Worm (Caenorhabditis elegans) whole organism, L4 larva: Measurements from ENCODE around the gene D1054.1.
A peak's percentile ranks its signal among the peaks of the same experiment; 100 is the strongest.

ENCODE experiments used
- F37D6.2 ChIP-seq: sonication (generic microtip); optimal IDR thresholded peaks from 2 replicates; lab custom pipeline; 2016; ENCODE audit warnings: mild to moderate bottlenecking, missing genetic modification characterization, missing compliant biosample characterization
- ceh-82 ChIP-seq: sonication (generic microtip); optimal IDR thresholded peaks from 2 replicates; lab custom pipeline; 2017; ENCODE audit warnings: missing biosample characterization, missing genetic modification characterization
- hmg-1.1 ChIP-seq: fragments of 200-800 bp; sonication (Bioruptor generic); IDR thresholded peaks from 2 replicates; pipeline ENCODE4 v1.3.6; 2022; ENCODE audit warnings: missing genetic modification reagents, missing genetic modification characterization, missing compliant biosample characterization
- lin-13 ChIP-seq: fragments of 150-350 bp; optimal IDR thresholded peaks from 2 replicates; lab custom pipeline; 2014; ENCODE audit warnings: missing biosample characterization, missing genetic modification reagents, missing genetic modification characterization
- madf-9 ChIP-seq: fragments of 200-800 bp; sonication (Bioruptor generic); conservative IDR thresholded peaks from 2 replicates; pipeline ENCODE4 v1.3.6; 2022; ENCODE audit warnings: missing genetic modification reagents, missing genetic modification characterization, missing compliant biosample characterization
- mdl-1 ChIP-seq, 2 experiments: fragments of 150-350 bp in 1 of 2; sonication (generic microtip) in 1 of 2; optimal IDR thresholded peaks; 2 replicates each; lab custom pipeline; 2014 to 2017; ENCODE audit warnings: missing biosample characterization in 2 of 2, missing genetic modification characterization in 2 of 2
- nhr-77 ChIP-seq: fragments of 150-350 bp; optimal IDR thresholded peaks from 2 replicates; lab custom pipeline; 2014; ENCODE audit warnings: missing biosample characterization, missing genetic modification characterization
- snpc-4 ChIP-seq: fragments of 150-350 bp; optimal IDR thresholded peaks from 2 replicates; lab custom pipeline; 2014; ENCODE audit warnings: missing biosample characterization, missing genetic modification characterization
- unc-62 ChIP-seq, 3 experiments: fragments of 150-350 bp in 1 of 3; sonication (generic microtip); optimal IDR thresholded peaks in 2 of 3; peaks in 1 of 3; 1 replicate in 1 of 3; 2 replicates in 2 of 3; lab custom pipeline; 2014 to 2017; ENCODE audit warnings: missing biosample characterization in 3 of 3, missing genetic modification characterization in 3 of 3, missing genetic modification reagents in 3 of 3, missing genotype in 1 of 3

ce11 chrV:10729456-10729904, 40.5 kb downstream of the D1054.1 start:
- TF ChIP-seq F37D6.2 (tag; lab: Kevin White, UChicago) (no peak), mdl-1 (tag; optimal IDR thresholded peaks at IDR 0.05; lab: Kevin White, UChicago) (peak; percentile 59 to 75), madf-9 (GFP tag; lab: Robert Waterston, UW) (no peak), unc-62 (GFP tag; optimal IDR thresholded peaks at IDR 0.05 in 1 of 2; lab: Kevin White, UChicago) (peak in 1 of 2 experiments; percentile 86), unc-62 (tag; optimal IDR thresholded peaks at IDR 0.05; lab: Kevin White, UChicago) (no peak), snpc-4 (tag; lab: Kevin White, UChicago) (no peak), ceh-82 (tag; lab: Kevin White, UChicago) (no peak), lin-13 (GFP tag; lab: Kevin White, UChicago) (peak; percentile 27), nhr-77 (tag; lab: Kevin White, UChicago) (peak; percentile 14), hmg-1.1 (GFP tag; lab: Robert Waterston, UW) (0 out of 2 replicates have a peak, but pooled peaks have one; percentile 21)
